Worm (Caenorhabditis elegans): ENCODE results near the gene C10G8.3.

Gene C10G8.3

DNA sequence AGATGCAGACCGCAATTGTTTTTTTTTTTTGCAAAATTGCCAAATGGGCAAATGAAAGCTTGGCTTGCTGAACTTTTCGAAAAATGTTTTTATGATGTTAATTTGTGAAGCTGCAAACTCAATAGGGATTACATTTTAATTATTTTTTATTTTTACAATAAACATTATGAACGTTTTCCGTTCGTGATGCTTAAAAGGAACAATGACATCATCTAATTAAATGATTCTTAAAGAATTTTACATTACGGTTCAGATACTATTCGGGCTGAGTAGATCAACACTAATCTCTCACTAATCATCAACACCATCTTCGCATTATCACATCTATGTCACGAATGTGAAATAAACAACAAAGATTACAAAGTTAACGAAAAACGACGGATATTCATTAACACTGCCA lies at the start of gene C10G8.3:
TSS of gene C10G8.3 (plus strand) at position 301 of the 400 bp plus-strand sequence.
- TF ChIP-seq dao-5 (tag; optimal IDR thresholded peaks at IDR 0.05) (no peak), him-1 (tag; optimal IDR thresholded peaks at IDR 0.05) (no peak), W03F9.2 (tag; optimal IDR thresholded peaks at IDR 0.05) (no peak)

ce11 chrV:5262999-5263398 lies 49.6 kb upstream of the C10G8.3 start, which contains the start of gene cest-30:
cest-30 (minus strand) TSS chrV:5263099.
- no peak for TF ChIP-seq W03F9.2 (tag; optimal IDR thresholded peaks at IDR 0.05)
- TF ChIP-seq dao-5 (tag; optimal IDR thresholded peaks at IDR 0.05): no peak
- TF ChIP-seq him-1 (tag; optimal IDR thresholded peaks at IDR 0.05): no peak

ce11 chrV:5265581-5265980 lies 47.0 kb upstream of the C10G8.3 start, which contains the start of the genes srt-69 and B0238.12:
srt-69 (minus strand) TSS chrV:5265681.
B0238.12 (plus strand) TSS chrV:5265844.
- no peak for TF ChIP-seq W03F9.2 (tag; optimal IDR thresholded peaks at IDR 0.05)
- no peak for TF ChIP-seq him-1 (tag; optimal IDR thresholded peaks at IDR 0.05)

DNA sequence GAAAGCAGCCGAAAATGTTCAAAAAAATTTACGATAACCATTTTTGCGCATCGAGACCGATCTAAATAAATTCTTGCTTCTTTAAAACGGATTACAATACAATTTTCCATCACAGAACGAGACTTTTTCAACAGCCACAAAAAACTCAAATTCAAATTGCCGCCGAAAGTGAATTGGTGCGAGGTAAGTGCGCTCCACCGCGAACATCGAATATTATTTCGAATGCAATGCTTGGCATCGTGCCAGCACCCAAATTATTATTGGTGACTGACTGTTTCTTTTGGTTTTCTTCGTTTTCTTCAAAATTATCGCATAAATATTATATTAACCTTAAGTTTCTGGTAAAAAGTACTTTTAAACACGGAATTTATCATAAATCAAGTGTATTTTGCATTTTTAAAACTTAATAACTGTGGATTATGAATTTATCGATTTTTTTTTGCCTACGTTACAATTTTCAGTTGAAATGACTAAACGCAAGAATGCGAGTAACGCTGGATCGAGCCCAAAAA lies 43.5 kb upstream of the C10G8.3 start, which contains the start of gene penr-1:
TSS of gene penr-1 (plus strand) at position 462 of the 512 bp plus-strand sequence.
- no peak for TF ChIP-seq dao-5 (tag; optimal IDR thresholded peaks at IDR 0.05)
- no peak for TF ChIP-seq him-1 (tag; optimal IDR thresholded peaks at IDR 0.05)
- no peak for TF ChIP-seq W03F9.2 (tag; optimal IDR thresholded peaks at IDR 0.05)

ce11 chrV:5271487-5271886 lies 41.1 kb upstream of the C10G8.3 start:
- TF ChIP-seq him-1 (tag; optimal IDR thresholded peaks at IDR 0.05) (no peak), dao-5 (tag; optimal IDR thresholded peaks at IDR 0.05) (no peak), W03F9.2 (tag; optimal IDR thresholded peaks at IDR 0.05) (no peak)

DNA sequence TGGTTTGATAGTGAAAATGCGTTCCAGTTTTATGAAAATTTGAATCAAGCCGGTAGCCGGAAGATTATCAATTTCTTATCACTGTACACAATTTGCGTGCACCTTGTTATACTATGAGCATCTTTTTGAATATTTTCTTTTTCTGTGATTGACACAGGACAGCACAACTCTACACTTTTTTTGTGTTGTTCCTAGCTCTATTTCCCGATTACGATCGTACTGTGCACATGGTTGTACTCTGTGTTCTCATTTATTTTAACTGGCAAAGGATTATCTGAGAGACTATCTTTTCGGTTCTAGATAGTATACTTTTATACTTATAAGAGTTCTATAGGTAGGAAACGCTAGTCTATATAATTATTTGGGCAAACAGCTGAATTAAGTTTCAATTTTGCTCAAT lies 40.5 kb upstream of the C10G8.3 start:
- TF ChIP-seq W03F9.2 (tag; optimal IDR thresholded peaks at IDR 0.05): no peak
- no peak for TF ChIP-seq dao-5 (tag; optimal IDR thresholded peaks at IDR 0.05)
- TF ChIP-seq him-1 (tag; optimal IDR thresholded peaks at IDR 0.05): no peak

ce11 chrV:5272619-5273074 lies 39.9 kb upstream of the C10G8.3 start:
- TF ChIP-seq dao-5 (tag; optimal IDR thresholded peaks at IDR 0.05) (no peak), W03F9.2 (tag; optimal IDR thresholded peaks at IDR 0.05) (no peak), him-1 (tag; optimal IDR thresholded peaks at IDR 0.05) (no peak)

- TF ChIP-seq W03F9.2 (tag; optimal IDR thresholded peaks at IDR 0.05): no peak
- no peak for TF ChIP-seq dao-5 (tag; optimal IDR thresholded peaks at IDR 0.05)
- TF ChIP-seq him-1 (tag; optimal IDR thresholded peaks at IDR 0.05): no peak
Measured at ce11 chrV:5273241-5273640, 39.3 kb upstream of the C10G8.3 start.

- TF ChIP-seq W03F9.2 (tag; optimal IDR thresholded peaks at IDR 0.05) (no peak), him-1 (tag; optimal IDR thresholded peaks at IDR 0.05) (no peak), dao-5 (tag; optimal IDR thresholded peaks at IDR 0.05) (no peak)
Measured at ce11 chrV:5273770-5274169, 38.8 kb upstream of the C10G8.3 start, which contains the start of gene natc-2. natc-2 (plus strand) TSS chrV:5274070.

DNA sequence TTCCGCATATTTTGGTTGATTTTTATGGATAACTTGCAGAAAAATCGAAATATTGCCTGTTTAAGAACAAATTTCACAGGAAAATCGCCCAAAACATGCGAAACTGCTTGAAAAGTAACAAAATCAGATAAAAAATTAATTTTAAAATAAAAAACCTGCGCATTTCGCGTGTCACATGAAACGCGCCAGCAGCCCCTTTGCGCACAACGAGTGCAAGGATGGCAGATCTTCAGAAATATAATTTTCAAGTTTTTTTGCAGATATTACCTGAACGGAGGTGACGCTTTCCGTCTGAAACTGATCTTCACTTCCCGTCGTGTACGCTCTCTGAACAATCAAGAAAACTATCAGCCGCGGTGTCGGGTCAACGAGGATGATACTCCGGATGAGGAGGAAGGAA lies 37.6 kb upstream of the C10G8.3 start:
- TF ChIP-seq him-1 (tag; optimal IDR thresholded peaks at IDR 0.05) (no peak), dao-5 (tag; optimal IDR thresholded peaks at IDR 0.05) (no peak), W03F9.2 (tag; optimal IDR thresholded peaks at IDR 0.05) (peak; percentile 36)

DNA sequence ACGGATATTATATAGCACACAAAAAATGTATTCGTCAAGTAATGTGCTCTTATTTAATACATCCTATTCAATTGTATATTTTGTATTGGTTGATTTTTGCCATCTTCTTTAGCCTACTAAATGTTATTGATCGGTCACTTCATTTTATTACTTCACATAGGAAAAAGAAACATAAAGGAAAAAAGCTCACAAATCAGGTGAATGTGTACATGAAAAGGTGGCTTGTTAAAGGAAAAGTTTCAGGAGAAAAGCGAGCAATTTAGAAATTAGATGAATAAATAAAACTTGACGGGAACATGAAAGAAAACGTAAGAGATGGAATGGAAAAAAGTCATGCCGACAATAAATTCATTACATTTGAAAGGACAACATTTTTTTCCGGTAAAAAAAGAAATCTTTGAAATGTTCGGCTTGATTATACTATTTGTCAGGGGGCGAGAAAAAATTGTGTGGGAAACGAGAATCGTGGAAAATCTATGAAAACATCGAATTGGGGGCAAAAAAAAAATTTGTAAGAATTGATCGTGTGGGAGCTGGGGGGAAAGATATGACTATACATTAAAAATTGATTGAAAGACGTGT lies 37.0 kb upstream of the C10G8.3 start:
- TF ChIP-seq W03F9.2 (tag; optimal IDR thresholded peaks at IDR 0.05) (no peak), dao-5 (tag; optimal IDR thresholded peaks at IDR 0.05) (no peak), him-1 (tag; optimal IDR thresholded peaks at IDR 0.05) (no peak)

- TF ChIP-seq dao-5 (tag; optimal IDR thresholded peaks at IDR 0.05): no peak
- TF ChIP-seq W03F9.2 (tag; optimal IDR thresholded peaks at IDR 0.05): no peak
- no peak for TF ChIP-seq him-1 (tag; optimal IDR thresholded peaks at IDR 0.05)
Measured at ce11 chrV:5278001-5278400, 34.6 kb upstream of the C10G8.3 start, which contains the start of gene B0238.9. B0238.9 (minus strand) TSS chrV:5278101.

DNA sequence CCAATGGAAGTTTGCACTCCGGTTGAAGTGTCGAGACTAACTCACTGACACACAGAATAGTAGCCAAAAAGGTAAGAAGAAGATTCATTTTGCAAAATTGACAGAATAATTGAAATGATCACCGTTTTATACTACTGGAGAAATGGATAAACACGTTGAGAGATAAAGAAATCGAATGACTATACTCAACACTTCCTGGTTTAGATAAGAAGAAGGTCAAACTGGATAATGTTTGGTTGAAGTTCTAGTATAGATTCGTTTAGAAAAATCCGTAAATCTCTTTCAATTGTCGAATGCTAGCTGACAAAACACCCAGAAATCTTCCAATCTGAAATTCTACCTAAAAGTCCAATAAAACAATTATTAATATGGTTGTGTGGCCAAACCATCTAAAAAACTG lies 25.3 kb upstream of the C10G8.3 start, which contains the start of gene Y49G5A.1:
TSS of gene Y49G5A.1 (minus strand) at position 101 of the 400 bp plus-strand sequence.
- TF ChIP-seq W03F9.2 (tag; optimal IDR thresholded peaks at IDR 0.05) (no peak), dao-5 (tag; optimal IDR thresholded peaks at IDR 0.05) (no peak), him-1 (tag; optimal IDR thresholded peaks at IDR 0.05) (no peak)

DNA sequence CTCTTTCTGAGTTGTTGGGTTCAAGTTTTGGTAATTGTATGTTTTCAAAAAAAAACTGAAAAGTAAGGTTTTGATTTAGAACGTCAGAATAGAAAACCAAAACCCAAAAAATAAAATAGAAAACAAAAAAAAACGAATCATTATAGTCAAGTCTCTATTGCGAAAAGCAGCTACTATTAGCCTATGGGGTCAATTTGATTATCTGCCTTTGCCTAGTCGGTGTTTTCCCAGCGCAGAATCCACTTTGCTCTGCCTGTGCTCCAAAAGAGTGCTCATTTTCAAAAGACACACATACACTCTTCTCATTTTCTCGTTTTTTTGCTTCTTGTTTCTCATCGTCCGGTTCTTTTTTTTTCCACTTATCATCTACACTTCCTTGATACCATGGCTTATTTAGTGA lies 23.9 kb upstream of the C10G8.3 start:
- TF ChIP-seq W03F9.2 (tag; optimal IDR thresholded peaks at IDR 0.05) (no peak), dao-5 (tag; optimal IDR thresholded peaks at IDR 0.05) (no peak), him-1 (tag; optimal IDR thresholded peaks at IDR 0.05) (no peak)
